Worm (Caenorhabditis elegans): Measurements from ENCODE around the gene F13A2.10.

DNA sequence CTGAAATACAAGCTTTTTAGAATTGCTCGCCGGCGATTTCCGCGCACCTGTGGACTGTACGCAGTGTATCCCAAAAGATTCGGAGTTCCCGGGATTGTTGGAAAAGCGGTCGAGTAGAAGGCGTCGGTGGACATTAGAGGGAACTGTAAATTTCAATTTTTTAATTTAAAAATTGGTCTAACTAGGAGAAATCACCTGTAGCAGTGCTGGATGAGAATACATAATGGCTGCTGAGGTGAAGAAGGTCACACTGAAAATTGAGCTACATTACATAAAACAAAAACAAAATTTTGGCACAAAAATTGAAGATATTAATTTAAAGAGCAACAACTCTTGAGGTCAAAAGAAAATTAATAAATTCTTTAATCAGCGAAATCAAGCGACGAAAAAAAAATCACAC lies 11.4 kb downstream of the F13A2.10 start, which contains the start of gene neg-1:
- TF ChIP-seq che-1 (tag; optimal IDR thresholded peaks at IDR 0.05): no peak
- no peak for TF ChIP-seq ama-1 (optimal IDR thresholded peaks at IDR 0.05)
- TF ChIP-seq pha-4 (tag; optimal IDR thresholded peaks at IDR 0.05): no peak
- TF ChIP-seq hlh-6 (tag; optimal IDR thresholded peaks at IDR 0.05): no peak
- TF ChIP-seq F13H6.1 (tag; optimal IDR thresholded peaks at IDR 0.05): no peak
